Worm (Caenorhabditis elegans) whole organism, L2 larva: Measurements from ENCODE around the gene nhr-188.
A peak's percentile ranks its signal among the peaks of the same experiment; 100 is the strongest.

Experiments
- C34F6.9 ChIP-seq: fragments of 150-350 bp; optimal IDR thresholded peaks from 2 replicates; lab custom pipeline; 2014; ENCODE audit warnings: missing biosample characterization, missing genetic modification characterization
- F13H6.1 ChIP-seq: sonication (generic microtip); optimal IDR thresholded peaks from 2 replicates; lab custom pipeline; 2016; ENCODE audit warnings: missing genetic modification characterization, missing compliant biosample characterization
- R02D3.7 ChIP-seq: fragments of 150-350 bp; optimal IDR thresholded peaks from 2 replicates; lab custom pipeline; 2014; ENCODE audit warnings: missing biosample characterization, missing genetic modification characterization
- Y55F3AM.14 ChIP-seq: fragments of 200-800 bp; sonication (Bioruptor generic); optimal IDR thresholded peaks from 2 replicates; lab custom pipeline; 2018; ENCODE audit warnings: mild to moderate bottlenecking, missing genetic modification characterization, missing compliant biosample characterization
- ZK546.5 ChIP-seq: sonication (generic microtip); optimal IDR thresholded peaks from 2 replicates; lab custom pipeline; 2017; ENCODE audit warnings: missing biosample characterization, missing genetic modification characterization
- aly-2 ChIP-seq: fragments of 150-350 bp; optimal IDR thresholded peaks from 2 replicates; lab custom pipeline; 2014; ENCODE audit warnings: missing biosample characterization, missing genetic modification characterization
- blmp-1 ChIP-seq: sonication (generic microtip); optimal IDR thresholded peaks from 2 replicates; lab custom pipeline; 2017; ENCODE audit warnings: missing genetic modification characterization, mild to moderate bottlenecking, missing compliant biosample characterization, antibody characterized with exemption, moderate library complexity; ENCODE audit not compliant: insufficient read depth
- ceh-82 ChIP-seq: fragments of 150-350 bp; optimal IDR thresholded peaks from 2 replicates; lab custom pipeline; 2014; ENCODE audit warnings: missing biosample characterization, missing genetic modification characterization
- crh-2 ChIP-seq: sonication (generic microtip); optimal IDR thresholded peaks from 2 replicates; lab custom pipeline; 2017; ENCODE audit warnings: missing biosample characterization, missing genetic modification characterization
- dmd-4 ChIP-seq: sonication (generic microtip); optimal IDR thresholded peaks from 2 replicates; lab custom pipeline; 2017; ENCODE audit warnings: missing biosample characterization, missing genetic modification characterization
- egl-27 ChIP-seq: sonication (generic microtip); optimal IDR thresholded peaks from 3 replicates; lab custom pipeline; 2017; ENCODE audit warnings: missing biosample characterization, missing genetic modification reagents, missing genetic modification characterization
- elt-1 ChIP-seq: fragments of 150-350 bp; optimal IDR thresholded peaks from 2 replicates; lab custom pipeline; 2014; ENCODE audit warnings: missing biosample characterization, missing genetic modification characterization
- elt-3 ChIP-seq: sonication (generic microtip); optimal IDR thresholded peaks from 2 replicates; lab custom pipeline; 2017; ENCODE audit warnings: missing biosample characterization, missing genetic modification characterization
- fos-1 ChIP-seq: fragments of 150-350 bp; optimal IDR thresholded peaks from 2 replicates; lab custom pipeline; 2014; ENCODE audit warnings: missing biosample characterization, missing genetic modification characterization
- gmeb-1 ChIP-seq: fragments of 150-350 bp; optimal IDR thresholded peaks from 2 replicates; lab custom pipeline; 2014; ENCODE audit warnings: missing biosample characterization, missing genetic modification characterization
- lin-11 ChIP-seq: fragments of 150-350 bp; sonication (generic microtip); optimal IDR thresholded peaks from 2 replicates; lab custom pipeline; 2014; ENCODE audit warnings: missing biosample characterization, missing genetic modification characterization, inconsistent platforms, mixed read lengths
- lin-13 ChIP-seq: fragments of 150-350 bp; optimal IDR thresholded peaks from 2 replicates; lab custom pipeline; 2014; ENCODE audit warnings: missing biosample characterization, missing genetic modification reagents, missing genetic modification characterization
- lin-39 ChIP-seq: fragments of 150-350 bp; optimal IDR thresholded peaks from 2 replicates; lab custom pipeline; 2014; ENCODE audit warnings: missing biosample characterization, missing genetic modification reagents, missing genetic modification characterization
- lsy-2 ChIP-seq, 2 experiments: fragments of 150-350 bp in 1 of 2; sonication (generic microtip) in 1 of 2; optimal IDR thresholded peaks; 2 replicates each; lab custom pipeline; 2014 to 2017; ENCODE audit warnings: missing biosample characterization in 2 of 2, missing genetic modification characterization in 2 of 2
- mab-5 ChIP-seq: fragments of 150-350 bp; optimal IDR thresholded peaks from 2 replicates; lab custom pipeline; 2014; ENCODE audit warnings: missing biosample characterization, missing genetic modification characterization
- mbf-1 ChIP-seq: sonication (generic microtip); optimal IDR thresholded peaks from 2 replicates; lab custom pipeline; 2017; ENCODE audit warnings: missing biosample characterization, missing genetic modification characterization
- nhr-11 ChIP-seq: fragments of 150-350 bp; optimal IDR thresholded peaks from 2 replicates; lab custom pipeline; 2014; ENCODE audit warnings: missing biosample characterization, missing genetic modification characterization
- nhr-12 ChIP-seq: fragments of 150-350 bp; optimal IDR thresholded peaks from 2 replicates; lab custom pipeline; 2014; ENCODE audit warnings: missing biosample characterization, missing genetic modification characterization
- nhr-129 ChIP-seq: fragments of 150-350 bp; optimal IDR thresholded peaks from 2 replicates; lab custom pipeline; 2014; ENCODE audit warnings: missing biosample characterization, missing genetic modification characterization
- nhr-21 ChIP-seq: fragments of 150-350 bp; optimal IDR thresholded peaks from 2 replicates; lab custom pipeline; 2014; ENCODE audit warnings: missing biosample characterization, missing genetic modification characterization
- nhr-23 ChIP-seq: fragments of 150-350 bp; optimal IDR thresholded peaks from 2 replicates; lab custom pipeline; 2014; ENCODE audit warnings: missing biosample characterization, missing genetic modification reagents, missing genetic modification characterization
- nhr-237 ChIP-seq: fragments of 150-350 bp; optimal IDR thresholded peaks from 2 replicates; lab custom pipeline; 2014; ENCODE audit warnings: missing biosample characterization, missing genetic modification characterization
- nhr-25 ChIP-seq: fragments of 150-350 bp; sonication (generic microtip); optimal IDR thresholded peaks from 3 replicates; lab custom pipeline; 2014; ENCODE audit warnings: missing biosample characterization, missing genetic modification characterization
- nhr-77 ChIP-seq: fragments of 150-350 bp; optimal IDR thresholded peaks from 2 replicates; lab custom pipeline; 2014; ENCODE audit warnings: missing biosample characterization, missing genetic modification characterization
- peb-1 ChIP-seq: fragments of 150-350 bp; optimal IDR thresholded peaks from 2 replicates; lab custom pipeline; 2014; ENCODE audit warnings: missing biosample characterization, missing genetic modification characterization
- sem-4 ChIP-seq: fragments of 150-350 bp; optimal IDR thresholded peaks from 2 replicates; lab custom pipeline; 2014; ENCODE audit warnings: missing biosample characterization, missing genetic modification reagents, missing genetic modification characterization
- skn-1 ChIP-seq: sonication (generic microtip); optimal IDR thresholded peaks from 2 replicates; lab custom pipeline; 2017; ENCODE audit warnings: missing biosample characterization, missing genetic modification characterization
- sma-3 ChIP-seq: sonication (generic microtip); optimal IDR thresholded peaks from 2 replicates; lab custom pipeline; 2016; ENCODE audit warnings: missing genetic modification reagents, missing genetic modification characterization, missing compliant biosample characterization
- sma-9 ChIP-seq, 2 experiments: fragments of 150-350 bp in 1 of 2; sonication (generic microtip) in 1 of 2; optimal IDR thresholded peaks; 2 replicates each; lab custom pipeline; 2014 to 2016; ENCODE audit warnings: missing genetic modification characterization in 2 of 2, mild to moderate bottlenecking in 1 of 2, missing biosample characterization in 1 of 2, missing compliant biosample characterization in 1 of 2, missing genetic modification reagents in 1 of 2, moderate library complexity in 1 of 2
- snpc-4 ChIP-seq: fragments of 150-350 bp; optimal IDR thresholded peaks from 2 replicates; lab custom pipeline; 2014; ENCODE audit warnings: missing biosample characterization, missing genetic modification characterization
- unc-39 ChIP-seq: fragments of 150-350 bp; optimal IDR thresholded peaks from 2 replicates; lab custom pipeline; 2014; ENCODE audit warnings: missing biosample characterization, missing genetic modification characterization
- unc-55 ChIP-seq: fragments of 150-350 bp; sonication (generic microtip); optimal IDR thresholded peaks from 3 replicates; lab custom pipeline; 2014; ENCODE audit warnings: missing biosample characterization, missing genetic modification reagents, missing genetic modification characterization
- zag-1 ChIP-seq: fragments of 150-350 bp; optimal IDR thresholded peaks from 2 replicates; lab custom pipeline; 2014; ENCODE audit warnings: missing biosample characterization, missing genetic modification characterization
- ztf-1 ChIP-seq: fragments of 200-800 bp; sonication (Bioruptor generic); conservative IDR thresholded peaks from 2 replicates; pipeline ENCODE4 v1.3.6; 2022; ENCODE audit warnings: missing genetic modification characterization, missing compliant biosample characterization
- ztf-11 ChIP-seq: sonication (generic microtip); optimal IDR thresholded peaks from 2 replicates; lab custom pipeline; 2017; ENCODE audit warnings: missing biosample characterization, missing genetic modification characterization
- ztf-4 ChIP-seq: fragments of 150-350 bp; optimal IDR thresholded peaks from 2 replicates; lab custom pipeline; 2014; ENCODE audit warnings: missing biosample characterization, missing genetic modification characterization

Gene nhr-188

ce11 chrV:3832103-3832502 is 25.6 kb downstream of the nhr-188 start:
- TF ChIP-seq sma-3, result no peak
- TF ChIP-seq unc-39 (tag; lab: Kevin White, UChicago), result no peak
- no peak for TF ChIP-seq ztf-4 (tag; lab: Kevin White, UChicago)
- TF ChIP-seq nhr-129 (tag; lab: Kevin White, UChicago), result no peak
- TF ChIP-seq blmp-1 (tag; lab: Kevin White, UChicago), result no peak
- no peak for TF ChIP-seq Y55F3AM.14 (GFP tag; lab: Kevin White, UChicago)
- TF ChIP-seq lin-39 (tag; lab: Kevin White, UChicago), result no peak
- TF ChIP-seq snpc-4 (tag; lab: Kevin White, UChicago), result no peak
- no peak for TF ChIP-seq ztf-11 (tag; lab: Kevin White, UChicago)

ce11 chrV:3831616-3832015 is 26.0 kb downstream of the nhr-188 start, which contains the start of gene H10D18.5:
H10D18.5 (minus strand) TSS chrV:3831716.
- no peak for TF ChIP-seq gmeb-1 (tag; lab: Kevin White, UChicago)
- no peak for TF ChIP-seq lin-11 (tag; lab: Kevin White, UChicago)
- no peak for TF ChIP-seq lin-13 (GFP tag; lab: Kevin White, UChicago)
- TF ChIP-seq nhr-12 (tag; lab: Kevin White, UChicago), result no peak
- TF ChIP-seq nhr-23 (tag; lab: Kevin White, UChicago), result no peak
- TF ChIP-seq dmd-4 (tag; lab: Kevin White, UChicago), result no peak
- no peak for TF ChIP-seq ceh-82 (tag; lab: Kevin White, UChicago)
- TF ChIP-seq ZK546.5 (tag; lab: Kevin White, UChicago), result no peak
- no peak for TF ChIP-seq snpc-4 (tag; lab: Kevin White, UChicago)
- TF ChIP-seq unc-39 (tag; lab: Kevin White, UChicago), result no peak
- no peak for TF ChIP-seq nhr-129 (tag; lab: Kevin White, UChicago)
- no peak for TF ChIP-seq egl-27

- peak; percentile 35 for TF ChIP-seq unc-55 (GFP tag; lab: Kevin White, UChicago)
- TF ChIP-seq nhr-11, result no peak
- TF ChIP-seq dmd-4 (tag; lab: Kevin White, UChicago), result no peak
Observed at ce11 chrV:3825190-3825589, 32.5 kb downstream of the nhr-188 start.

ce11 chrV:3820875-3821274 is 36.8 kb downstream of the nhr-188 start:
- no peak for TF ChIP-seq nhr-129 (tag; lab: Kevin White, UChicago)
- TF ChIP-seq lsy-2 (tag; optimal IDR thresholded peaks at IDR 0.05; lab: Kevin White, UChicago), result no peak
- no peak for TF ChIP-seq nhr-23 (tag; lab: Kevin White, UChicago)
- TF ChIP-seq ceh-82 (tag; lab: Kevin White, UChicago), result no peak
- no peak for TF ChIP-seq elt-1

ce11 chrV:3814938-3815337 is 42.7 kb downstream of the nhr-188 start, which contains the start of gene H10D18.1:
H10D18.1 (plus strand) TSS chrV:3815214.
- TF ChIP-seq ztf-4 (tag; lab: Kevin White, UChicago) (no peak), fos-1 (tag; lab: Kevin White, UChicago) (no peak), elt-1 (no peak), peb-1 (tag; lab: Kevin White, UChicago) (no peak), nhr-237 (tag; lab: Kevin White, UChicago) (no peak), unc-55 (GFP tag; lab: Kevin White, UChicago) (peak; percentile 44), nhr-25 (no peak), nhr-23 (tag; lab: Kevin White, UChicago) (no peak), sem-4 (tag; lab: Kevin White, UChicago) (no peak), lin-13 (GFP tag; lab: Kevin White, UChicago) (no peak), unc-39 (tag; lab: Kevin White, UChicago) (no peak), nhr-12 (tag; lab: Kevin White, UChicago) (no peak), blmp-1 (tag; lab: Kevin White, UChicago) (no peak), F13H6.1 (no peak), aly-2 (tag; lab: Kevin White, UChicago) (no peak), C34F6.9 (tag; lab: Kevin White, UChicago) (peak; percentile 35), elt-3 (tag; lab: Kevin White, UChicago) (no peak), R02D3.7 (no peak), sma-9 (GFP tag; optimal IDR thresholded peaks at IDR 0.05; lab: Kevin White, UChicago) (peak; percentile 3), sma-9 (tag; optimal IDR thresholded peaks at IDR 0.05; lab: Kevin White, UChicago) (no peak), ztf-11 (tag; lab: Kevin White, UChicago) (no peak), nhr-129 (tag; lab: Kevin White, UChicago) (peak; percentile 5), sma-3 (no peak), snpc-4 (tag; lab: Kevin White, UChicago) (no peak), egl-27 (no peak), gmeb-1 (tag; lab: Kevin White, UChicago) (no peak), mab-5 (tag; lab: Kevin White, UChicago) (no peak), skn-1 (tag; lab: Kevin White, UChicago) (no peak), lsy-2 (tag; optimal IDR thresholded peaks at IDR 0.05; lab: Kevin White, UChicago) (no peak), mbf-1 (tag; lab: Kevin White, UChicago) (no peak), crh-2 (tag; lab: Kevin White, UChicago) (peak; percentile 0), zag-1 (tag; lab: Kevin White, UChicago) (no peak), ztf-1 (no peak), nhr-21 (tag; lab: Kevin White, UChicago) (no peak), lin-11 (tag; lab: Kevin White, UChicago) (peak; percentile 16), nhr-77 (no peak), dmd-4 (tag; lab: Kevin White, UChicago) (no peak), Y55F3AM.14 (GFP tag; lab: Kevin White, UChicago) (no peak), nhr-11 (no peak)
